Worm (Caenorhabditis elegans) whole organism, midembryonic: Measurements from ENCODE around the gene F08F8.11.
"Not testable (repeated sequence)": the region's sequence is repeated elsewhere in the genome, so short reads cannot be mapped to it uniquely, and the experiment has no call there.

Source experiments
- T22C8.4 ChIP-seq: fragments of 200-800 bp; sonication (Bioruptor generic); IDR thresholded peaks from 2 replicates; pipeline ENCODE4 v1.3.6; 2022; ENCODE audit warnings: missing genetic modification characterization, missing compliant biosample characterization
- cog-1 ChIP-seq: sonication (generic microtip); optimal IDR thresholded peaks from 2 replicates; lab custom pipeline; 2016; ENCODE audit warnings: missing genetic modification characterization, missing compliant biosample characterization
- klf-2 ChIP-seq: fragments of 200-800 bp; sonication (Bioruptor generic); conservative IDR thresholded peaks from 2 replicates; pipeline ENCODE4 v1.3.6; 2022; ENCODE audit warnings: missing genetic modification reagents, missing genetic modification characterization, missing compliant biosample characterization
- med-1 ChIP-seq: sonication (generic microtip); optimal IDR thresholded peaks from 2 replicates; lab custom pipeline; 2017; ENCODE audit warnings: missing genetic modification characterization, mild to moderate bottlenecking, missing compliant biosample characterization, antibody characterized with exemption, missing genetic modification reagents; ENCODE audit not compliant: insufficient read depth
- ztf-23 ChIP-seq: fragments of 200-800 bp; sonication (Bioruptor generic); IDR thresholded peaks from 2 replicates; pipeline ENCODE4 v1.3.6; 2022; ENCODE audit warnings: missing genetic modification reagents, missing genetic modification characterization, missing compliant biosample characterization
- ztf-29 ChIP-seq: fragments of 200-800 bp; sonication (Bioruptor generic); IDR thresholded peaks from 2 replicates; pipeline ENCODE4 v1.3.6; 2022; ENCODE audit warnings: missing genetic modification reagents, missing genetic modification characterization, missing compliant biosample characterization

ce11 chrIII:7386539-7386938 is 20.8 kb downstream of the F08F8.11 start:
- TF ChIP-seq med-1 (GFP tag; lab: Kevin White, UChicago); T22C8.4 (GFP tag; lab: Robert Waterston, UW); cog-1 (tag; lab: Kevin White, UChicago); klf-2 (GFP tag; lab: Robert Waterston, UW); ztf-29 (GFP tag; lab: Robert Waterston, UW): not testable (repeated sequence)
- 0 out of 2 replicates have a peak, but pooled peaks have one; percentile 37 for TF ChIP-seq ztf-23 (GFP tag; lab: Robert Waterston, UW)
